Worm (Caenorhabditis elegans) whole organism, midembryonic: ENCODE measurements around the gene kin-18.

Source experiments
- cog-1 ChIP-seq: sonication (generic microtip); optimal IDR thresholded peaks from 2 replicates; lab custom pipeline; 2016; ENCODE audit warnings: missing genetic modification characterization, missing compliant biosample characterization
- flt-1 ChIP-seq: fragments of 200-800 bp; sonication (Bioruptor generic); IDR thresholded peaks from 2 replicates; pipeline ENCODE4 v1.3.6; 2022; ENCODE audit warnings: missing genetic modification characterization, missing compliant biosample characterization
- ztf-23 ChIP-seq: fragments of 200-800 bp; sonication (Bioruptor generic); IDR thresholded peaks from 2 replicates; pipeline ENCODE4 v1.3.6; 2022; ENCODE audit warnings: missing genetic modification reagents, missing genetic modification characterization, missing compliant biosample characterization

DNA sequence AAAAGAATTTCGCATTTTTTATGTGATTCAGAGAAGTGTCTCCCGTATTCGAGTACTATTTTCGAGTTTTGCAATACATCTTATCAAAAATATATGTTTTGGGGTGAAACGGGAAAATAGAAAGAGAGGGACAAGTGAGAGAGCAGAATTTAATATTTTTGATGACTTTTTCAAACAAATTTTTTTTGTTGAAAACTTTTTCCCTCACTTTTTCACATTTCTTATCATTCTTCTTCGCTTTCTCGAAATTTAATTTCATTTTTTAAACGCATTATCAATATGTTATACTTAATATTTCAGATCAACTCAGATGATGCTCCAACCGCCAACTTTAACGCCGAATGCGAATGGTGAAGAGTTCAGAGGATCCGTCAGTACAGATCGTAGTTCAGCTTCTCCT lies 38.2 kb upstream of the kin-18 start, which contains the start of gene attf-4:
- TF ChIP-seq cog-1 (no peak), ztf-23 (no peak), flt-1 (GFP tag; lab: Robert Waterston, UW) (no peak)
